Worm (Caenorhabditis elegans): ENCODE data around the gene sre-39.

sre-39 gene

ce11 chrII:4706359-4706871 is 19.4 kb downstream of the sre-39 start, which contains the start of the genes F10G7.9 and tsn-1 (continued):
- no peak for TF ChIP-seq lag-1 (GFP tag; IDR thresholded peaks at IDR 0.05)
- peak; percentile 92 for TF ChIP-seq F33H1.4 (GFP tag; IDR thresholded peaks at IDR 0.05)
- TF ChIP-seq tbp1 (GFP tag; optimal IDR thresholded peaks at IDR 0.05): peak; percentile 30
- TF ChIP-seq dox-1 (GFP tag; IDR thresholded peaks at IDR 0.05): peak; percentile 88
- TF ChIP-seq ceh-58 (GFP tag; IDR thresholded peaks at IDR 0.05): no peak
- no peak for TF ChIP-seq rec-8 (tag; optimal IDR thresholded peaks at IDR 0.05)
- no peak for TF ChIP-seq somi-1 (GFP tag; optimal IDR thresholded peaks at IDR 0.05)
- no peak for TF ChIP-seq aptf-3 (GFP tag; IDR thresholded peaks at IDR 0.05)
- TF ChIP-seq aptf-2 (GFP tag; conservative IDR thresholded peaks at IDR 0.05): no peak
- TF ChIP-seq sptf-2 (GFP tag; optimal IDR thresholded peaks at IDR 0.05): no peak
- no peak for TF ChIP-seq B0035.1 (tag; optimal IDR thresholded peaks at IDR 0.05)
- TF ChIP-seq fkh-3 (tag; optimal IDR thresholded peaks at IDR 0.05): no peak
- peak; percentile 12 for TF ChIP-seq xnd-1 (tag; optimal IDR thresholded peaks at IDR 0.05)
- no peak for TF ChIP-seq F37B4.10 (GFP tag; IDR thresholded peaks at IDR 0.05)
- TF ChIP-seq lin-54 (GFP tag; optimal IDR thresholded peaks at IDR 0.05): peak; percentile 68
- no peak for TF ChIP-seq Y53G8AR.9 (GFP tag; conservative IDR thresholded peaks at IDR 0.05)
- no peak for TF ChIP-seq pha-4 (tag; optimal IDR thresholded peaks at IDR 0.05)
- TF ChIP-seq B0019.2 (GFP tag; conservative IDR thresholded peaks at IDR 0.05): no peak
- TF ChIP-seq B0261.1 (tag; optimal IDR thresholded peaks at IDR 0.05): no peak
- no peak for TF ChIP-seq F22D6.2 (tag; optimal IDR thresholded peaks at IDR 0.05)
- no peak for TF ChIP-seq F57C9.4 (tag; optimal IDR thresholded peaks at IDR 0.05)
- TF ChIP-seq gei-17 (GFP tag; optimal IDR thresholded peaks at IDR 0.05): no peak
- TF ChIP-seq bed-2 (GFP tag; IDR thresholded peaks at IDR 0.05): no peak
- TF ChIP-seq F55B11.4 (tag; optimal IDR thresholded peaks at IDR 0.05; ENCODE audit: borderline replicate concordance, insufficient read depth): no peak
- no peak for TF ChIP-seq ekl-4 (GFP tag; IDR thresholded peaks at IDR 0.05)
- TF ChIP-seq dpff-1 (tag; optimal IDR thresholded peaks at IDR 0.05): no peak
- no peak for TF ChIP-seq ztf-25 (GFP tag; IDR thresholded peaks at IDR 0.05)
- TF ChIP-seq ztf-22 (GFP tag; optimal IDR thresholded peaks at IDR 0.05): no peak
- no peak for TF ChIP-seq ztf-26 (tag; optimal IDR thresholded peaks at IDR 0.05)
- TF ChIP-seq Y67H2A.10 (GFP tag; conservative IDR thresholded peaks at IDR 0.05): no peak
- peak; percentile 52 for TF ChIP-seq dpl-1 (GFP tag; optimal IDR thresholded peaks at IDR 0.05)
- no peak for TF ChIP-seq die-1 (tag; optimal IDR thresholded peaks at IDR 0.05)
- no peak for TF ChIP-seq madf-3 (GFP tag; IDR thresholded peaks at IDR 0.05)
- no peak for TF ChIP-seq T07F8.4 (tag; optimal IDR thresholded peaks at IDR 0.05)

- TF ChIP-seq hsf-1 (GFP tag; IDR thresholded peaks at IDR 0.05) (no peak; the same call in 1 of the 2 replicates), sea-2 (GFP tag; IDR thresholded peaks at IDR 0.05) (no peak), hlh-12 (tag; optimal IDR thresholded peaks at IDR 0.05) (no peak), Y95B8A.8 (GFP tag; IDR thresholded peaks at IDR 0.05) (0 out of 2 replicates have a peak, but pooled peaks have one; percentile 8), ama-1 (optimal IDR thresholded peaks at IDR 0.05) (no peak), ama-1 (GFP tag; optimal IDR thresholded peaks at IDR 0.05) (peak in 1 of 2 experiments; percentile 71), him-1 (tag; optimal IDR thresholded peaks at IDR 0.05) (peak; percentile 5), efl-1 (GFP tag; optimal IDR thresholded peaks at IDR 0.05) (no peak), let-526 (GFP tag; IDR thresholded peaks at IDR 0.05) (no peak), nfya-2 (GFP tag; IDR thresholded peaks at IDR 0.05) (0 out of 2 replicates have a peak, but pooled peaks have one; percentile 31), F49E8.2 (tag; optimal IDR thresholded peaks at IDR 0.05; ENCODE audit: insufficient read depth) (peak; percentile 24), ztf-6 (GFP tag; IDR thresholded peaks at IDR 0.05) (no peak), B0019.2 (GFP tag; conservative IDR thresholded peaks at IDR 0.05) (no peak), ccch-3 (GFP tag; optimal IDR thresholded peaks at IDR 0.05) (no peak), egrh-3 (GFP tag; IDR thresholded peaks at IDR 0.05) (no peak), lin-54 (GFP tag; optimal IDR thresholded peaks at IDR 0.05) (peak; percentile 43), C17E4.6 (GFP tag; IDR thresholded peaks at IDR 0.05) (no peak), lsy-27 (tag; optimal IDR thresholded peaks at IDR 0.05; ENCODE audit: borderline replicate concordance, insufficient read depth) (no peak), nhr-90 (tag; optimal IDR thresholded peaks at IDR 0.05) (no peak)
Measured at ce11 chrII:4710120-4710519, 23.1 kb downstream of the sre-39 start, which contains the start of gene tag-151. TSS of gene tag-151 (plus strand) at chrII:4710277.
